Worm (Caenorhabditis elegans) whole organism, late embryonic: ENCODE results near the gene glr-6.

Source experiments
- ahr-1 ChIP-seq: sonication (generic microtip); optimal IDR thresholded peaks from 2 replicates; lab custom pipeline; 2016; ENCODE audit warnings: missing genetic modification characterization, missing compliant biosample characterization
- ceh-22 ChIP-seq: sonication (generic microtip); optimal IDR thresholded peaks from 2 replicates; lab custom pipeline; 2017; ENCODE audit warnings: missing biosample characterization, missing genetic modification characterization
- ceh-9 ChIP-seq: sonication (generic microtip); optimal IDR thresholded peaks from 2 replicates; lab custom pipeline; 2016; ENCODE audit warnings: mild to moderate bottlenecking, missing genetic modification characterization, inconsistent platforms, missing compliant biosample characterization
- che-1 ChIP-seq: sonication (generic microtip); optimal IDR thresholded peaks from 2 replicates; lab custom pipeline; 2016; ENCODE audit warnings: mild to moderate bottlenecking, missing genetic modification characterization, missing compliant biosample characterization
- ets-4 ChIP-seq: sonication (generic microtip); optimal IDR thresholded peaks from 2 replicates; lab custom pipeline; 2016; ENCODE audit warnings: missing genetic modification characterization, missing compliant biosample characterization
- fax-1 ChIP-seq: sonication (generic microtip); optimal IDR thresholded peaks from 2 replicates; lab custom pipeline; 2016; ENCODE audit warnings: missing genotype, missing genetic modification characterization, missing compliant biosample characterization
- pax-1 ChIP-seq: fragments of 150-350 bp; optimal IDR thresholded peaks from 2 replicates; lab custom pipeline; 2014; ENCODE audit warnings: missing biosample characterization, missing genetic modification characterization

DNA sequence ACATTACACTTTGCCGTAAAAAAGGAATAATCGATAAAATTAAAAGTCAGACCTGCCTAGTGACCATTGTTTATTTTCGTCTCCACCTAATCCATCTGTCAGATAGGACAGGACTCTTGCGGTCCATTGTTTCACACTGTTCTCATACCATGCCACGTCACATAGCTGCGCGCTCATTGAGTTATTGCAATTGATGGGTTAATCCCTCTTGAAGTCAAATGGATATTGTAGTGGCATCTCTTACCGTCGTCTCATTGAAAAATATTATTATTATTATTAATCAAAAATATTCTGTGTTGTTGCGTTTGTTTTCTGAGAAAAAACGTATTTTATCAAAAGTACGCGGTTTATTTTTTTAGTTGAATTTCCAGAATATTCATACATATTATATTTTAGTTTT lies 47.7 kb upstream of the glr-6 start:
- no peak for TF ChIP-seq fax-1
- TF ChIP-seq che-1 (tag; lab: Kevin White, UChicago) = no peak
- no peak for TF ChIP-seq pax-1 (tag; lab: Kevin White, UChicago)
- no peak for TF ChIP-seq ceh-9 (tag; lab: Kevin White, UChicago)
- TF ChIP-seq ceh-22 (tag; lab: Kevin White, UChicago) = no peak
- TF ChIP-seq ahr-1 = no peak
- TF ChIP-seq ets-4 (tag; lab: Kevin White, UChicago) = no peak
